Fruit fly (Drosophila melanogaster): ENCODE results near the gene ImpL2.

Gene ImpL2

dm6 chr3L:4252862-4253610 is 17.1 kb upstream of the ImpL2 start (continued):
- TF ChIP-seq CG11695 (GFP tag; IDR thresholded peaks at IDR 0.05) (peak; percentile 49; the same call in 1 of the 3 replicates), rib (GFP tag; IDR thresholded peaks at IDR 0.05) (0 out of 2 replicates have a peak, but pooled peaks have one; percentile 12), eyg (GFP tag; optimal IDR thresholded peaks at IDR 0.05) (no peak), HmgZ (tag; optimal IDR thresholded peaks at IDR 0.05) (no peak), CG10431 (GFP tag; optimal IDR thresholded peaks at IDR 0.05) (no peak), CG15479 (GFP tag; optimal IDR thresholded peaks at IDR 0.05) (peak; percentile 95), luna (GFP tag; optimal IDR thresholded peaks at IDR 0.05) (no peak), Lpt (GFP tag; optimal IDR thresholded peaks at IDR 0.05) (peak; percentile 81), Optix (GFP tag; IDR thresholded peaks at IDR 0.05) (no peak), Dad (GFP tag; optimal IDR thresholded peaks at IDR 0.05) (no peak), insv (GFP tag; optimal IDR thresholded peaks at IDR 0.05) (peak in 1 of 2 experiments; percentile 15), Trl (optimal IDR thresholded peaks at IDR 0.05) (peak in 1 of 2 experiments; percentile 0), Trl (GFP tag; optimal IDR thresholded peaks at IDR 0.05) (no peak), CG10462 (GFP tag; optimal IDR thresholded peaks at IDR 0.05) (no peak), Myb (GFP tag; optimal IDR thresholded peaks at IDR 0.05) (no peak), phol (tag; optimal IDR thresholded peaks at IDR 0.05) (no peak), CG3995 (GFP tag; optimal IDR thresholded peaks at IDR 0.05) (peak; percentile 92), zf30C (GFP tag; optimal IDR thresholded peaks at IDR 0.05) (peak; percentile 89), Sry-β (GFP tag; optimal IDR thresholded peaks at IDR 0.05) (peak; percentile 82), Hr78 (GFP tag; optimal IDR thresholded peaks at IDR 0.05) (peak in 1 of 2 experiments; percentile 65), ftz-f1 (GFP tag; optimal IDR thresholded peaks at IDR 0.05) (peak; percentile 6), gem (tag; optimal IDR thresholded peaks at IDR 0.05) (no peak), psq (GFP tag; optimal IDR thresholded peaks at IDR 0.05) (peak; percentile 74), CG2889 (GFP tag; IDR thresholded peaks at IDR 0.05) (no peak), CG1603 (tag; optimal IDR thresholded peaks at IDR 0.05) (no peak), row (GFP tag; IDR thresholded peaks at IDR 0.05) (peak; percentile 14; the same call in 1 of the 3 replicates), CG34224 (GFP tag; IDR thresholded peaks at IDR 0.05; ENCODE audit: partially characterized antibody) (no peak), zfh1 (GFP tag; IDR thresholded peaks at IDR 0.05) (0 out of 3 replicates have a peak, but pooled peaks have one; percentile 13), pros (GFP tag; optimal IDR thresholded peaks at IDR 0.05) (peak; percentile 95), CG4360 (GFP tag; IDR thresholded peaks at IDR 0.05) (peak; percentile 60), D (optimal IDR thresholded peaks at IDR 0.05) (peak; percentile 98), D (GFP tag; optimal IDR thresholded peaks at IDR 0.05) (no peak), CG18011 (GFP tag; optimal IDR thresholded peaks at IDR 0.05) (no peak), pum (GFP tag; optimal IDR thresholded peaks at IDR 0.05) (no peak), crol (GFP tag; IDR thresholded peaks at IDR 0.05) (peak; percentile 77), CG16779 (GFP tag; IDR thresholded peaks at IDR 0.05) (no peak), CG15073 (GFP tag; optimal IDR thresholded peaks at IDR 0.05) (no peak), vvl (GFP tag; IDR thresholded peaks at IDR 0.05) (no peak), TFAM (GFP tag; optimal IDR thresholded peaks at IDR 0.05) (no peak), dimm (GFP tag; IDR thresholded peaks at IDR 0.05) (no peak), Lhr (GFP tag; optimal IDR thresholded peaks at IDR 0.05) (no peak), CG2199 (GFP tag; IDR thresholded peaks at IDR 0.05) (0 out of 3 replicates have a peak, but pooled peaks have one; percentile 27), CG30020 (tag; optimal IDR thresholded peaks at IDR 0.05) (no peak), CG18599 (GFP tag; optimal IDR thresholded peaks at IDR 0.05) (no peak), kay (GFP tag; optimal IDR thresholded peaks at IDR 0.05) (no peak), Kr (GFP tag; optimal IDR thresholded peaks at IDR 0.05) (peak; percentile 41), Med (GFP tag) (peak; percentile 86), CG12236 (GFP tag; optimal IDR thresholded peaks at IDR 0.05) (no peak), sens (GFP tag) (peak; percentile 47), nerfin-1 (tag; optimal IDR thresholded peaks at IDR 0.05) (peak; percentile 88)

All from whole organism, embryonic.